Fruit fly (Drosophila melanogaster): Measurements from ENCODE around the gene CG6833.

DNA sequence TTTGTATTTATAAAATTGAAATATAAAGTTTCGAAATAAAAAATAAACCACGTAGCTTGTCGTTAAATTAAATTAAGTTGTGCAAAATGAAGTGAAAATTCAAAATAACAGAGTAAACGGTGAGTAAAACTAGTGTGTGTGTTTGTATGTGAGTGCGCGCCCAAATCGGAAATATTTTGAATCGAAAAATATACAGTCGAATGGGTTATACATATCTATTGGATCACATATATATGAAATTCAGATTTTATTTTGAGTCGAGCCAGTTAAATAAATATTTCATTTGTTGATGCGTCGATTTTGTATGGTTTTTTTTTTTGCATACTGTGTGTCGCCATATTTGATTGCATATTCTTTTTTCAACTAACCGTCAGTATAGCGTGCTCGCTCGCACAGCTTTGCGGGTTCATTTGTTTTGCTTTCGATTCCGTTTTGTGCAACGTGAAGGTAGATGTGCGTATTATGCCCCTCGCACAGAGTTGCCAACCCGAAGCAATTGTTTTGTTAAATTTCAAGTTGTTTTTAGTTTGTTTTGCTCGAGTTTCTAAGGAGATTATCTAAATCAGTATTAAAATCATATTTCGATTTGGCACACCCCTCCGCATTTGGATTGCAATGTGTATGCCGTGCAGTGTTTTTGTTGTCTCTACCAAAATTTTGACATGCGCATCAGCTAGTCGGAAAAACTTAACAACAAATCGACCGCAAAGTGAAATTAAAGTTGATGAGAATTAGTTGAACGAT lies 47.5 kb upstream of the CG6833 start:
- TF ChIP-seq toe (GFP tag; optimal IDR thresholded peaks at IDR 0.05) (no peak), kay (GFP tag; ENCODE audit: borderline replicate concordance) (peak; percentile 91), cnc (optimal IDR thresholded peaks at IDR 0.05) (no peak), bab1 (GFP tag; optimal IDR thresholded peaks at IDR 0.05) (no peak), CG1620 (GFP tag; optimal IDR thresholded peaks at IDR 0.05) (no peak), pad (GFP tag; optimal IDR thresholded peaks at IDR 0.05) (no peak)

Measured in whole organism, adult.